Worm (Caenorhabditis elegans) whole organism, L2 larva: ENCODE measurements around the gene cpg-1.

Experiments
- C34F6.9 ChIP-seq: fragments of 150-350 bp; optimal IDR thresholded peaks from 2 replicates; lab custom pipeline; 2014; ENCODE audit warnings: missing biosample characterization, missing genetic modification characterization
- F13H6.1 ChIP-seq: sonication (generic microtip); optimal IDR thresholded peaks from 2 replicates; lab custom pipeline; 2016; ENCODE audit warnings: missing genetic modification characterization, missing compliant biosample characterization
- R02D3.7 ChIP-seq: fragments of 150-350 bp; optimal IDR thresholded peaks from 2 replicates; lab custom pipeline; 2014; ENCODE audit warnings: missing biosample characterization, missing genetic modification characterization
- Y55F3AM.14 ChIP-seq: fragments of 200-800 bp; sonication (Bioruptor generic); optimal IDR thresholded peaks from 2 replicates; lab custom pipeline; 2018; ENCODE audit warnings: mild to moderate bottlenecking, missing genetic modification characterization, missing compliant biosample characterization
- ZK546.5 ChIP-seq: sonication (generic microtip); optimal IDR thresholded peaks from 2 replicates; lab custom pipeline; 2017; ENCODE audit warnings: missing biosample characterization, missing genetic modification characterization
- alr-1 ChIP-seq: fragments of 150-350 bp; optimal IDR thresholded peaks from 2 replicates; lab custom pipeline; 2014; ENCODE audit warnings: missing biosample characterization, missing genetic modification characterization
- aly-2 ChIP-seq: fragments of 150-350 bp; optimal IDR thresholded peaks from 2 replicates; lab custom pipeline; 2014; ENCODE audit warnings: missing biosample characterization, missing genetic modification characterization
- ama-1 ChIP-seq: fragments of 150-350 bp; optimal IDR thresholded peaks from 2 replicates; lab custom pipeline; 2018; ENCODE audit warnings: inconsistent platforms
- blmp-1 ChIP-seq: sonication (generic microtip); optimal IDR thresholded peaks from 2 replicates; lab custom pipeline; 2017; ENCODE audit warnings: missing genetic modification characterization, mild to moderate bottlenecking, missing compliant biosample characterization, antibody characterized with exemption, moderate library complexity; ENCODE audit not compliant: insufficient read depth
- ceh-16 ChIP-seq: fragments of 150-350 bp; optimal IDR thresholded peaks from 2 replicates; lab custom pipeline; 2014; ENCODE audit warnings: missing biosample characterization, missing genetic modification characterization
- ceh-82 ChIP-seq: fragments of 150-350 bp; optimal IDR thresholded peaks from 2 replicates; lab custom pipeline; 2014; ENCODE audit warnings: missing biosample characterization, missing genetic modification characterization
- crh-2 ChIP-seq: sonication (generic microtip); optimal IDR thresholded peaks from 2 replicates; lab custom pipeline; 2017; ENCODE audit warnings: missing biosample characterization, missing genetic modification characterization
- dmd-4 ChIP-seq: sonication (generic microtip); optimal IDR thresholded peaks from 2 replicates; lab custom pipeline; 2017; ENCODE audit warnings: missing biosample characterization, missing genetic modification characterization
- egl-27 ChIP-seq: sonication (generic microtip); optimal IDR thresholded peaks from 3 replicates; lab custom pipeline; 2017; ENCODE audit warnings: missing biosample characterization, missing genetic modification reagents, missing genetic modification characterization
- elt-1 ChIP-seq: fragments of 150-350 bp; optimal IDR thresholded peaks from 2 replicates; lab custom pipeline; 2014; ENCODE audit warnings: missing biosample characterization, missing genetic modification characterization
- elt-3 ChIP-seq: sonication (generic microtip); optimal IDR thresholded peaks from 2 replicates; lab custom pipeline; 2017; ENCODE audit warnings: missing biosample characterization, missing genetic modification characterization
- fos-1 ChIP-seq: fragments of 150-350 bp; optimal IDR thresholded peaks from 2 replicates; lab custom pipeline; 2014; ENCODE audit warnings: missing biosample characterization, missing genetic modification characterization
- gmeb-1 ChIP-seq: fragments of 150-350 bp; optimal IDR thresholded peaks from 2 replicates; lab custom pipeline; 2014; ENCODE audit warnings: missing biosample characterization, missing genetic modification characterization
- lin-11 ChIP-seq: fragments of 150-350 bp; sonication (generic microtip); optimal IDR thresholded peaks from 2 replicates; lab custom pipeline; 2014; ENCODE audit warnings: missing biosample characterization, missing genetic modification characterization, inconsistent platforms, mixed read lengths
- lin-13 ChIP-seq: fragments of 150-350 bp; optimal IDR thresholded peaks from 2 replicates; lab custom pipeline; 2014; ENCODE audit warnings: missing biosample characterization, missing genetic modification reagents, missing genetic modification characterization
- lin-39 ChIP-seq: fragments of 150-350 bp; optimal IDR thresholded peaks from 2 replicates; lab custom pipeline; 2014; ENCODE audit warnings: missing biosample characterization, missing genetic modification reagents, missing genetic modification characterization
- lsy-2 ChIP-seq, 2 experiments: fragments of 150-350 bp in 1 of 2; sonication (generic microtip) in 1 of 2; optimal IDR thresholded peaks; 2 replicates each; lab custom pipeline; 2014 to 2017; ENCODE audit warnings: missing biosample characterization in 2 of 2, missing genetic modification characterization in 2 of 2
- mab-5 ChIP-seq: fragments of 150-350 bp; optimal IDR thresholded peaks from 2 replicates; lab custom pipeline; 2014; ENCODE audit warnings: missing biosample characterization, missing genetic modification characterization
- mbf-1 ChIP-seq: sonication (generic microtip); optimal IDR thresholded peaks from 2 replicates; lab custom pipeline; 2017; ENCODE audit warnings: missing biosample characterization, missing genetic modification characterization
- mdl-1 ChIP-seq, 2 experiments: fragments of 150-350 bp in 1 of 2; sonication (generic microtip) in 1 of 2; optimal IDR thresholded peaks; 2 replicates each; lab custom pipeline; 2017; ENCODE audit warnings: missing biosample characterization in 2 of 2, missing genetic modification characterization in 2 of 2
- nhr-11 ChIP-seq: fragments of 150-350 bp; optimal IDR thresholded peaks from 2 replicates; lab custom pipeline; 2014; ENCODE audit warnings: missing biosample characterization, missing genetic modification characterization
- nhr-12 ChIP-seq: fragments of 150-350 bp; optimal IDR thresholded peaks from 2 replicates; lab custom pipeline; 2014; ENCODE audit warnings: missing biosample characterization, missing genetic modification characterization
- nhr-129 ChIP-seq: fragments of 150-350 bp; optimal IDR thresholded peaks from 2 replicates; lab custom pipeline; 2014; ENCODE audit warnings: missing biosample characterization, missing genetic modification characterization
- nhr-21 ChIP-seq: fragments of 150-350 bp; optimal IDR thresholded peaks from 2 replicates; lab custom pipeline; 2014; ENCODE audit warnings: missing biosample characterization, missing genetic modification characterization
- nhr-23 ChIP-seq: fragments of 150-350 bp; optimal IDR thresholded peaks from 2 replicates; lab custom pipeline; 2014; ENCODE audit warnings: missing biosample characterization, missing genetic modification reagents, missing genetic modification characterization
- nhr-237 ChIP-seq: fragments of 150-350 bp; optimal IDR thresholded peaks from 2 replicates; lab custom pipeline; 2014; ENCODE audit warnings: missing biosample characterization, missing genetic modification characterization
- nhr-25 ChIP-seq: fragments of 150-350 bp; sonication (generic microtip); optimal IDR thresholded peaks from 3 replicates; lab custom pipeline; 2014; ENCODE audit warnings: missing biosample characterization, missing genetic modification characterization
- nhr-6 ChIP-seq: fragments of 150-350 bp; optimal IDR thresholded peaks from 2 replicates; lab custom pipeline; 2014; ENCODE audit warnings: missing biosample characterization, missing genetic modification characterization
- nhr-77 ChIP-seq: fragments of 150-350 bp; optimal IDR thresholded peaks from 2 replicates; lab custom pipeline; 2014; ENCODE audit warnings: missing biosample characterization, missing genetic modification characterization
- peb-1 ChIP-seq: fragments of 150-350 bp; optimal IDR thresholded peaks from 2 replicates; lab custom pipeline; 2014; ENCODE audit warnings: missing biosample characterization, missing genetic modification characterization
- sem-4 ChIP-seq: fragments of 150-350 bp; optimal IDR thresholded peaks from 2 replicates; lab custom pipeline; 2014; ENCODE audit warnings: missing biosample characterization, missing genetic modification reagents, missing genetic modification characterization
- skn-1 ChIP-seq: sonication (generic microtip); optimal IDR thresholded peaks from 2 replicates; lab custom pipeline; 2017; ENCODE audit warnings: missing biosample characterization, missing genetic modification characterization
- sma-3 ChIP-seq: sonication (generic microtip); optimal IDR thresholded peaks from 2 replicates; lab custom pipeline; 2016; ENCODE audit warnings: missing genetic modification reagents, missing genetic modification characterization, missing compliant biosample characterization
- sma-9 ChIP-seq, 2 experiments: fragments of 150-350 bp in 1 of 2; sonication (generic microtip) in 1 of 2; optimal IDR thresholded peaks; 2 replicates each; lab custom pipeline; 2014 to 2016; ENCODE audit warnings: missing genetic modification characterization in 2 of 2, mild to moderate bottlenecking in 1 of 2, missing biosample characterization in 1 of 2, missing compliant biosample characterization in 1 of 2, missing genetic modification reagents in 1 of 2, moderate library complexity in 1 of 2
- snpc-4 ChIP-seq: fragments of 150-350 bp; optimal IDR thresholded peaks from 2 replicates; lab custom pipeline; 2014; ENCODE audit warnings: missing biosample characterization, missing genetic modification characterization
- unc-39 ChIP-seq: fragments of 150-350 bp; optimal IDR thresholded peaks from 2 replicates; lab custom pipeline; 2014; ENCODE audit warnings: missing biosample characterization, missing genetic modification characterization
- unc-55 ChIP-seq: fragments of 150-350 bp; sonication (generic microtip); optimal IDR thresholded peaks from 3 replicates; lab custom pipeline; 2014; ENCODE audit warnings: missing biosample characterization, missing genetic modification reagents, missing genetic modification characterization
- unc-62 ChIP-seq: fragments of 150-350 bp; optimal IDR thresholded peaks from 2 replicates; lab custom pipeline; 2014; ENCODE audit warnings: missing biosample characterization, missing genetic modification reagents, missing genetic modification characterization
- zag-1 ChIP-seq: fragments of 150-350 bp; optimal IDR thresholded peaks from 2 replicates; lab custom pipeline; 2014; ENCODE audit warnings: missing biosample characterization, missing genetic modification characterization
- ztf-1 ChIP-seq: fragments of 200-800 bp; sonication (Bioruptor generic); conservative IDR thresholded peaks from 2 replicates; pipeline ENCODE4 v1.3.6; 2022; ENCODE audit warnings: missing genetic modification characterization, missing compliant biosample characterization
- ztf-11 ChIP-seq: sonication (generic microtip); optimal IDR thresholded peaks from 2 replicates; lab custom pipeline; 2017; ENCODE audit warnings: missing biosample characterization, missing genetic modification characterization
- ztf-4 ChIP-seq: fragments of 150-350 bp; optimal IDR thresholded peaks from 2 replicates; lab custom pipeline; 2014; ENCODE audit warnings: missing biosample characterization, missing genetic modification characterization

Gene cpg-1

DNA sequence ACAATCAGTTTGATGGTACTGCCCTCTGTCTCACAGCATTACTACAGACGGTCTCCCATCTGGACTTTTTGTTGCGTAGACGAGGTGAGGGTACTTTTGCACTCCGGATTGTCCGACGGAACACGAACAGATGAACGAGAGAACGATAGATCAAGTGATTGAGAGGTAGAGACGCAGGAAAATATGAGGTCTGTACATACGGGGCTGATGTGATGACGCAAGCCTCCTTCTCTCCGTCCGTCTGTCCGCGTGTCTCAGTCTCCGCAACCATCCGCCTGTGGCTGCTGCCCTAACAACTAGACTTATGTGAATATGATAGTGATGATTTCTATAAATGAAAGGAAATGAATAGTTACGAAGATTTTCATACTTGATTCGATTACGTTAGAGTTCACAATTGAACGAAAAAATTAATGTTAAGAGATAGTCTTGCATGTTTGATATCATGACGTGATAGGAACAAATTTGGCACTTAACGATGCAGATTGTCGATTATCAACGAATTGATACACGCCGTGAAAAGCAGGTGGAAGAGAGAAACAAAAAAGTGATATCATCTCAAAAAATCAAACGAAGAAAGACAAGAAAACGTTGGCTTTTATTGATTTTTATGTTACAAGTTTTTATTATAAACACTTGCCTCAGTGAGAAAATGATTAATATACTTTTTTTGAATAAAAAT is 13.5 kb downstream of the cpg-1 start:
- no peak for TF ChIP-seq nhr-12 (tag; lab: Kevin White, UChicago)
- no peak for TF ChIP-seq skn-1 (tag; lab: Kevin White, UChicago)
- TF ChIP-seq egl-27 = no peak
- peak in 1 of 2 experiments; percentile 56 for TF ChIP-seq mdl-1 (tag; optimal IDR thresholded peaks at IDR 0.05; lab: Kevin White, UChicago)
- TF ChIP-seq unc-39 (tag; lab: Kevin White, UChicago) = no peak
- TF ChIP-seq sma-9 (GFP tag; optimal IDR thresholded peaks at IDR 0.05; lab: Kevin White, UChicago) = peak; percentile 66
- no peak for TF ChIP-seq sma-9 (tag; optimal IDR thresholded peaks at IDR 0.05; lab: Kevin White, UChicago)
- TF ChIP-seq sem-4 (tag; lab: Kevin White, UChicago) = no peak
- no peak for TF ChIP-seq lin-13 (GFP tag; lab: Kevin White, UChicago)
- no peak for TF ChIP-seq nhr-77 (tag; lab: Kevin White, UChicago)
- no peak for TF ChIP-seq nhr-129 (tag; lab: Kevin White, UChicago)
- TF ChIP-seq zag-1 = no peak
- no peak for TF ChIP-seq ceh-82
- no peak for TF ChIP-seq aly-2 (tag; lab: Kevin White, UChicago)
- no peak for TF ChIP-seq alr-1
- no peak for TF ChIP-seq ama-1 (lab: Kevin White, UChicago)
- no peak for TF ChIP-seq unc-55 (GFP tag; lab: Kevin White, UChicago)
- TF ChIP-seq ztf-11 (tag; lab: Kevin White, UChicago) = no peak
- no peak for TF ChIP-seq mbf-1 (tag; lab: Kevin White, UChicago)
- TF ChIP-seq ztf-4 (tag; lab: Kevin White, UChicago) = no peak
- no peak for TF ChIP-seq nhr-6 (tag; lab: Kevin White, UChicago)
- no peak for TF ChIP-seq R02D3.7 (tag; lab: Kevin White, UChicago)
- TF ChIP-seq nhr-21 = peak; percentile 43
- TF ChIP-seq fos-1 (tag; lab: Kevin White, UChicago) = peak; percentile 89
- no peak for TF ChIP-seq lin-11
- no peak for TF ChIP-seq ceh-16 (tag; lab: Kevin White, UChicago)
- no peak for TF ChIP-seq lin-39 (tag; lab: Kevin White, UChicago)
- no peak for TF ChIP-seq unc-62 (GFP tag; lab: Kevin White, UChicago)
- TF ChIP-seq nhr-237 (tag; lab: Kevin White, UChicago) = no peak
- TF ChIP-seq mab-5 = no peak
- TF ChIP-seq Y55F3AM.14 (GFP tag; lab: Kevin White, UChicago) = no peak
- peak; percentile 68 for TF ChIP-seq crh-2 (tag; lab: Kevin White, UChicago)
- no peak for TF ChIP-seq ZK546.5 (tag; lab: Kevin White, UChicago)
- no peak for TF ChIP-seq nhr-11
- no peak for TF ChIP-seq ztf-1
- peak; percentile 43 for TF ChIP-seq nhr-25 (tag; lab: Kevin White, UChicago)
- no peak for TF ChIP-seq elt-3 (tag; lab: Kevin White, UChicago)
- no peak for TF ChIP-seq nhr-23
- TF ChIP-seq dmd-4 (tag; lab: Kevin White, UChicago) = no peak
- TF ChIP-seq F13H6.1 (tag; lab: Kevin White, UChicago) = no peak
- no peak for TF ChIP-seq gmeb-1 (tag; lab: Kevin White, UChicago)
- no peak for TF ChIP-seq C34F6.9
- no peak for TF ChIP-seq blmp-1 (tag; lab: Kevin White, UChicago)
- TF ChIP-seq snpc-4 (tag; lab: Kevin White, UChicago) = no peak
- no peak for TF ChIP-seq peb-1 (tag; lab: Kevin White, UChicago)
- peak; percentile 38 for TF ChIP-seq sma-3 (GFP tag; lab: Kevin White, UChicago)
- TF ChIP-seq lsy-2 (tag; optimal IDR thresholded peaks at IDR 0.05; lab: Kevin White, UChicago) = no peak
- no peak for TF ChIP-seq elt-1 (tag; lab: Kevin White, UChicago)
